Fruit fly (Drosophila melanogaster): ENCODE data around the gene XRCC1.

The XRCC1 gene

dm6 chrX:5336722-5337121 lies 7.0 kb downstream of the XRCC1 start:
- TF ChIP-seq Sp1 (GFP tag; optimal IDR thresholded peaks at IDR 0.05) (peak; percentile 76), dmrt93B (GFP tag; optimal IDR thresholded peaks at IDR 0.05) (peak; percentile 83), rgr (GFP tag; optimal IDR thresholded peaks at IDR 0.05) (peak; percentile 33), CG32264 (GFP tag; optimal IDR thresholded peaks at IDR 0.05) (no peak), psq (GFP tag; optimal IDR thresholded peaks at IDR 0.05) (peak; percentile 33), CG9705 (GFP tag; optimal IDR thresholded peaks at IDR 0.05) (peak; percentile 80), HLH106 (tag; optimal IDR thresholded peaks at IDR 0.05) (peak; percentile 76), N (GFP tag; optimal IDR thresholded peaks at IDR 0.05) (no peak), h (GFP tag; optimal IDR thresholded peaks at IDR 0.05) (peak; percentile 61), Jra (GFP tag; optimal IDR thresholded peaks at IDR 0.05) (no peak), br (GFP tag; optimal IDR thresholded peaks at IDR 0.05) (peak; percentile 64), Dfd (GFP tag; optimal IDR thresholded peaks at IDR 0.05) (peak; percentile 92), Hr83 (GFP tag; optimal IDR thresholded peaks at IDR 0.05; ENCODE audit: poor library complexity, severe bottlenecking) (no peak), Mio (GFP tag; optimal IDR thresholded peaks at IDR 0.05) (no peak), OdsH (GFP tag; optimal IDR thresholded peaks at IDR 0.05) (peak; percentile 26)

DNA sequence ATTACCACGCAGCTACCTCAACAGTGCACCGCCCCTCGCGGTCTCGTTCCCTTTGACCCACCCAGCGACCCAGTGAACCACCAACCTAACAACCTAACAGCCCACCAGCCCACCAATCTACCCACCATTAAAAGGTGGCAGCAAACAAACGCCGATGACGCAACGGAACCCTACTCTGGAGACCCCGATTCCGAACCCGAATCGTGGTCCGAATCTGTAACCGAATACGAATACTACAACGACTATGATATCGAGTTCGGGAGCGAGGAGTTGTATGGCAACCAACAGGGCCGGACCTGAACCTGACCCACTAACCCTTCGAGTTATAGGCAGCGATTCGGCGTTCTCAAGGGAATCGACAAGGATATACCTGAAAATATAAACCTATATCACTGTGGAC lies 7.6 kb downstream of the XRCC1 start:
- TF ChIP-seq fru (GFP tag; optimal IDR thresholded peaks at IDR 0.05) (no peak), woc (GFP tag; optimal IDR thresholded peaks at IDR 0.05) (no peak), HLH106 (tag; optimal IDR thresholded peaks at IDR 0.05) (no peak), psq (GFP tag; optimal IDR thresholded peaks at IDR 0.05) (no peak), tai (GFP tag; optimal IDR thresholded peaks at IDR 0.05) (no peak), Hnf4 (GFP tag; optimal IDR thresholded peaks at IDR 0.05) (no peak), usp (GFP tag; optimal IDR thresholded peaks at IDR 0.05) (no peak), Dif (GFP tag; optimal IDR thresholded peaks at IDR 0.05; ENCODE audit: partially characterized antibody) (no peak), lola (GFP tag; optimal IDR thresholded peaks at IDR 0.05) (no peak), OdsH (GFP tag; optimal IDR thresholded peaks at IDR 0.05) (no peak), Dfd (GFP tag; optimal IDR thresholded peaks at IDR 0.05) (no peak), ey (GFP tag; optimal IDR thresholded peaks at IDR 0.05) (no peak), Mio (GFP tag; optimal IDR thresholded peaks at IDR 0.05) (no peak), pan (optimal IDR thresholded peaks at IDR 0.05) (no peak), sage (GFP tag; optimal IDR thresholded peaks at IDR 0.05) (no peak), Sp1 (GFP tag; optimal IDR thresholded peaks at IDR 0.05) (no peak), CG32264 (GFP tag; optimal IDR thresholded peaks at IDR 0.05) (no peak)

DNA sequence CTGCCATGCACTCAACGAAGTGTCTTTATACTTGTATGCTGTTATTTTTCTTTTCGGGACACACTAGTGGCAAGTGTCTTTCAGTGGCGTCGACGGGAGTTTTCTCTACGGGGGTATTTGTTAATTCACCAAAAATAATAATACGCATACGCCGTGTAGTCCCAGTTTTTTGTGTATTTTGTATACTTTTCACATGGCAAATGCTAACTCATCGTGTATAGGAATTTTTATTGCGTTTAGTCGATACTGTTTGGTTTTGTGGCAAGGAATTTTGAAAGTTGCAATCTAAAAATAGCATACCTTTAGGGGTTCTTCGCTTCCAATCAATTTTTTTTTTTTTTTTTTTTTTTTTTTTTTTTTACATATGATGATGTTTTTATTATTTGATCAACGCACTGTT lies 8.8 kb downstream of the XRCC1 start:
- TF ChIP-seq HLH106 (tag; optimal IDR thresholded peaks at IDR 0.05) = no peak
- TF ChIP-seq h (GFP tag; optimal IDR thresholded peaks at IDR 0.05) = no peak
- no peak for TF ChIP-seq OdsH (GFP tag; optimal IDR thresholded peaks at IDR 0.05)
- no peak for TF ChIP-seq rgr (GFP tag; optimal IDR thresholded peaks at IDR 0.05)
- no peak for TF ChIP-seq dsf (GFP tag; optimal IDR thresholded peaks at IDR 0.05; ENCODE audit: borderline replicate concordance)
- no peak for TF ChIP-seq CG9705 (GFP tag; optimal IDR thresholded peaks at IDR 0.05)
- no peak for TF ChIP-seq Dfd (GFP tag; optimal IDR thresholded peaks at IDR 0.05)
- no peak for TF ChIP-seq Hnf4 (GFP tag; optimal IDR thresholded peaks at IDR 0.05)
- TF ChIP-seq jim (GFP tag; optimal IDR thresholded peaks at IDR 0.05) = no peak

DNA sequence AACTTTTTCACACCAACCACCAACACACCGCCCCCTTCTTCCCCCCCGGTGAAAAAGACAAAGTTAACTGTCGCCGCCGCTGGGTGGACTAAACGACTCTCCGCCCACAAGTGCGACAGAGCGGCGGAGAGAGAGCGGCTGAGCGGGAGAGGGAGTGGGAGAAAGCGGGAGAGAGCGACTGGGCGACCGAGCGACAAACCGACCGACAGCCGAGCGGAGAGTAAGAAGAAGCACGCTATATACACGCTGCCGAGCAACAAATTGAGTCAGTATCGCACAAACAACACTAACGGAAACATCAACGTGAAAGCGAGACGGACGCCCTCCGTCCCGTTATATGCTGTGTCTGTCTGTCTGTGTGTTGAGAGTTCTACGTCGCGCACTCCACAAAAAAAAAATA lies 10.3 kb downstream of the XRCC1 start, which contains the start of gene SK:
Gene SK, plus strand, starts transcription at position 267 of the 400 bp plus-strand sequence.
- TF ChIP-seq Dif (GFP tag; optimal IDR thresholded peaks at IDR 0.05; ENCODE audit: partially characterized antibody) (peak; percentile 8), CrebA (GFP tag; optimal IDR thresholded peaks at IDR 0.05; ENCODE audit: borderline replicate concordance) (no peak)

dm6 chrX:5349899-5350575 lies 20.4 kb downstream of the XRCC1 start:
- TF ChIP-seq Dfd (GFP tag; optimal IDR thresholded peaks at IDR 0.05) (peak; percentile 56), CG32264 (GFP tag; optimal IDR thresholded peaks at IDR 0.05) (no peak)

DNA sequence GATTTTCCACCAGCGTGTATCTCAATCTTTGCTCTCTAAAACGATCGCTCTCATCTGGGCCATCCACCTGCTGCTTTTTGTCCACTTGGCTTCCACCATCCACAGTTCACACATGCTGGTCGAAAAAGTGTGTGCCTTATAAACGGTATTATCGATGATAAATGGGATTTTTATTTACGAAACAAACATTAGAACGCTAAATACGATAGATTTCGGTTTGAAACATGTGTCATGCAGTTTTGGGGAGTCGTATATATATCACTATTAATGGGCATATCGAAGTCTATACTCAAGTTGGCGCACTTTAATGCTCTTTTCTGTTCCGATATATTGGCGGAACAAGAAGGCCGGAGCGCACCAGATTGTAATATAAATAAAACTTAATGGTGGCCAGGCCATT lies 27.4 kb downstream of the XRCC1 start:
- TF ChIP-seq dsf (GFP tag; optimal IDR thresholded peaks at IDR 0.05; ENCODE audit: borderline replicate concordance) (no peak), Vsx2 (GFP tag; optimal IDR thresholded peaks at IDR 0.05; ENCODE audit: partially characterized antibody) (no peak), Rel (GFP tag; optimal IDR thresholded peaks at IDR 0.05) (no peak), Rel (tag; optimal IDR thresholded peaks at IDR 0.05) (no peak), N (GFP tag; optimal IDR thresholded peaks at IDR 0.05) (no peak), brk (GFP tag; optimal IDR thresholded peaks at IDR 0.05) (no peak), Sp1 (GFP tag; optimal IDR thresholded peaks at IDR 0.05) (no peak), pan (optimal IDR thresholded peaks at IDR 0.05) (no peak), fru (GFP tag; optimal IDR thresholded peaks at IDR 0.05) (no peak), rgr (GFP tag; optimal IDR thresholded peaks at IDR 0.05) (no peak), Mio (GFP tag; optimal IDR thresholded peaks at IDR 0.05) (no peak), br (GFP tag; optimal IDR thresholded peaks at IDR 0.05) (no peak), psq (GFP tag; optimal IDR thresholded peaks at IDR 0.05) (no peak), GATAd (GFP tag; optimal IDR thresholded peaks at IDR 0.05) (no peak), jim (GFP tag; optimal IDR thresholded peaks at IDR 0.05) (no peak), sv (GFP tag; optimal IDR thresholded peaks at IDR 0.05) (no peak), CG9705 (GFP tag; optimal IDR thresholded peaks at IDR 0.05) (no peak)

All from whole organism, wandering third instar larva.